Worm (Caenorhabditis elegans) whole organism, young adult: ENCODE data around the gene asp-3.

ENCODE experiments used
- B0019.2 ChIP-seq: fragments of 200-800 bp; sonication (Bioruptor generic); conservative IDR thresholded peaks from 2 replicates; pipeline ENCODE4 v1.3.6; 2022; ENCODE audit warnings: missing genetic modification reagents, missing genetic modification characterization, missing compliant biosample characterization
- B0035.1 ChIP-seq: sonication (generic microtip); optimal IDR thresholded peaks from 2 replicates; lab custom pipeline; 2016; ENCODE audit warnings: missing genetic modification characterization, mild to moderate bottlenecking, missing compliant biosample characterization, missing genotype, missing genetic modification reagents
- C06A6.2 ChIP-seq: fragments of 200-800 bp; sonication (Bioruptor generic); conservative IDR thresholded peaks from 2 replicates; pipeline ENCODE4 v1.3.6; 2022; ENCODE audit warnings: missing genetic modification characterization, missing compliant biosample characterization
- D2030.7 ChIP-seq: fragments of 200-800 bp; sonication (Bioruptor generic); IDR thresholded peaks from 2 replicates; pipeline ENCODE4 v1.3.6; 2022; ENCODE audit warnings: missing genetic modification reagents, missing genetic modification characterization, missing compliant biosample characterization
- F10E7.11 ChIP-seq: sonication (generic microtip); optimal IDR thresholded peaks from 2 replicates; lab custom pipeline; 2017; ENCODE audit warnings: mild to moderate bottlenecking, missing genetic modification characterization, moderate library complexity, missing compliant biosample characterization
- F22D6.2 ChIP-seq: sonication (generic microtip); optimal IDR thresholded peaks from 2 replicates; lab custom pipeline; 2016; ENCODE audit warnings: mild to moderate bottlenecking, missing genetic modification characterization, missing compliant biosample characterization
- F39B2.1 ChIP-seq: fragments of 200-800 bp; sonication (Bioruptor generic); IDR thresholded peaks from 2 replicates; pipeline ENCODE4 v1.3.6; 2022; ENCODE audit warnings: missing genetic modification reagents, missing genetic modification characterization, missing compliant biosample characterization
- K12H6.12 ChIP-seq: fragments of 200-800 bp; sonication (Bioruptor generic); optimal IDR thresholded peaks from 2 replicates; lab custom pipeline; 2018; ENCODE audit warnings: mild to moderate bottlenecking, missing genetic modification characterization, missing compliant biosample characterization
- T07F8.4 ChIP-seq: sonication (generic microtip); optimal IDR thresholded peaks from 2 replicates; lab custom pipeline; 2016; ENCODE audit warnings: mild to moderate bottlenecking, missing genetic modification characterization, moderate library complexity, missing compliant biosample characterization
- Y53F4B.3 ChIP-seq: fragments of 200-800 bp; sonication (Bioruptor generic); IDR thresholded peaks from 2 replicates; pipeline ENCODE4 v1.3.6; 2022; ENCODE audit warnings: missing genetic modification reagents, missing genetic modification characterization, missing compliant biosample characterization
- ama-1 ChIP-seq, 3 experiments: fragments of 150-350 bp in 1 of 3; sonication (generic microtip) in 2 of 3; optimal IDR thresholded peaks; 2 replicates each; lab custom pipeline; 2014 to 2018; ENCODE audit warnings: missing biosample characterization in 2 of 3, missing genetic modification characterization in 2 of 3, missing genetic modification reagents in 2 of 3
- attf-5 ChIP-seq: fragments of 200-800 bp; sonication (Bioruptor generic); optimal IDR thresholded peaks from 2 replicates; lab custom pipeline; 2018; ENCODE audit warnings: mild to moderate bottlenecking, missing genetic modification characterization, missing compliant biosample characterization
- bed-2 ChIP-seq: fragments of 200-800 bp; sonication (Bioruptor generic); IDR thresholded peaks from 2 replicates; pipeline ENCODE4 v1.3.6; 2022; ENCODE audit warnings: missing genetic modification reagents, missing genetic modification characterization, missing compliant biosample characterization
- ccch-3 ChIP-seq: fragments of 200-800 bp; sonication (Bioruptor generic); optimal IDR thresholded peaks from 2 replicates; lab custom pipeline; 2018; ENCODE audit warnings: mild to moderate bottlenecking, missing genetic modification characterization, missing compliant biosample characterization
- cebp-1 ChIP-seq, 2 experiments: fragments of 200-800 bp in 1 of 2; sonication (Bioruptor generic) in 1 of 2; sonication (generic microtip) in 1 of 2; IDR thresholded peaks in 1 of 2; optimal IDR thresholded peaks in 1 of 2; 2 replicates each; pipeline versions ENCODE4 v1.3.6 to Lab custom; 2017 to 2022; ENCODE audit warnings: missing compliant biosample characterization in 2 of 2, missing genetic modification characterization in 2 of 2, mild to moderate bottlenecking in 1 of 2, missing genetic modification reagents in 1 of 2, moderate library complexity in 1 of 2
- ceh-100 ChIP-seq: fragments of 200-800 bp; sonication (Bioruptor generic); IDR thresholded peaks from 2 replicates; pipeline ENCODE4 v1.3.6; 2022; ENCODE audit warnings: missing genetic modification reagents, missing genetic modification characterization, missing compliant biosample characterization
- ceh-27 ChIP-seq: fragments of 200-800 bp; sonication (Bioruptor generic); optimal IDR thresholded peaks from 2 replicates; lab custom pipeline; 2018; ENCODE audit warnings: mild to moderate bottlenecking, missing genetic modification characterization, moderate library complexity, missing compliant biosample characterization
- ceh-40 ChIP-seq: fragments of 200-800 bp; sonication (Bioruptor generic); IDR thresholded peaks from 2 replicates; pipeline ENCODE4 v1.3.6; 2022; ENCODE audit warnings: missing genetic modification characterization, missing compliant biosample characterization
- ceh-79 ChIP-seq: sonication (generic microtip); optimal IDR thresholded peaks from 2 replicates; lab custom pipeline; 2017; ENCODE audit warnings: mild to moderate bottlenecking, missing genetic modification characterization, missing compliant biosample characterization
- ceh-91 ChIP-seq: fragments of 200-800 bp; sonication (Bioruptor generic); IDR thresholded peaks from 2 replicates; pipeline ENCODE4 v1.3.6; 2022; ENCODE audit warnings: missing genetic modification reagents, missing genetic modification characterization, missing compliant biosample characterization
- ets-4 ChIP-seq: fragments of 200-800 bp; sonication (Bioruptor generic); optimal IDR thresholded peaks from 2 replicates; lab custom pipeline; 2018; ENCODE audit warnings: mild to moderate bottlenecking, missing genetic modification characterization, missing compliant biosample characterization
- gei-17 ChIP-seq: fragments of 200-800 bp; sonication (Bioruptor generic); optimal IDR thresholded peaks from 2 replicates; lab custom pipeline; 2018; ENCODE audit warnings: mild to moderate bottlenecking, missing genetic modification characterization, missing compliant biosample characterization
- hlh-26 ChIP-seq: fragments of 200-800 bp; sonication (Bioruptor generic); conservative IDR thresholded peaks from 2 replicates; pipeline ENCODE4 v1.3.6; 2022; ENCODE audit warnings: missing genetic modification reagents, missing genetic modification characterization, missing compliant biosample characterization
- hmg-20 ChIP-seq: fragments of 200-800 bp; sonication (Bioruptor generic); IDR thresholded peaks from 2 replicates; pipeline ENCODE4 v1.3.6; 2022; ENCODE audit warnings: missing genetic modification reagents, missing genetic modification characterization, missing compliant biosample characterization
- hrde-1 ChIP-seq: sonication (generic microtip); optimal IDR thresholded peaks from 2 replicates; lab custom pipeline; 2016; ENCODE audit warnings: missing genetic modification characterization, mild to moderate bottlenecking, missing compliant biosample characterization, moderate library complexity, missing genotype, missing genetic modification reagents, borderline replicate concordance
- lag-1 ChIP-seq: fragments of 200-800 bp; sonication (Bioruptor generic); IDR thresholded peaks from 2 replicates; pipeline ENCODE4 v1.3.6; 2022; ENCODE audit warnings: missing genetic modification reagents, missing genetic modification characterization, missing compliant biosample characterization
- let-526 ChIP-seq: fragments of 200-800 bp; sonication (Bioruptor generic); IDR thresholded peaks from 2 replicates; pipeline ENCODE4 v1.3.6; 2022; ENCODE audit warnings: missing genetic modification reagents, missing genetic modification characterization, missing compliant biosample characterization
- let-607 ChIP-seq, 2 experiments: fragments of 200-800 bp in 1 of 2; sonication (Bioruptor generic) in 1 of 2; sonication (generic microtip) in 1 of 2; optimal IDR thresholded peaks; 2 replicates each; lab custom pipeline; 2016 to 2018; ENCODE audit warnings: mild to moderate bottlenecking in 2 of 2, missing compliant biosample characterization in 2 of 2, missing genetic modification characterization in 2 of 2, moderate library complexity in 2 of 2, missing genotype in 1 of 2
- lin-35 ChIP-seq, 3 experiments: fragments of 150-350 bp in 2 of 3; sonication (generic microtip) in 1 of 3; optimal IDR thresholded peaks; 2 replicates each; lab custom pipeline; 2014 to 2018; ENCODE audit warnings: missing biosample characterization in 3 of 3, missing genetic modification characterization in 3 of 3, missing genetic modification reagents in 3 of 3
- lin-40 ChIP-seq: sonication (generic microtip); optimal IDR thresholded peaks from 2 replicates; lab custom pipeline; 2016; ENCODE audit warnings: missing genetic modification characterization, mild to moderate bottlenecking, missing compliant biosample characterization, missing genotype, missing genetic modification reagents
- lir-1 ChIP-seq: fragments of 200-800 bp; sonication (Bioruptor generic); conservative IDR thresholded peaks from 2 replicates; pipeline ENCODE4 v1.3.6; 2022; ENCODE audit warnings: missing genetic modification reagents, missing genetic modification characterization, missing compliant biosample characterization
- lsl-1 ChIP-seq: fragments of 200-800 bp; sonication (Bioruptor generic); optimal IDR thresholded peaks from 2 replicates; lab custom pipeline; 2018; ENCODE audit warnings: mild to moderate bottlenecking, missing genetic modification characterization, moderate library complexity, missing compliant biosample characterization
- madf-10 ChIP-seq: sonication (generic microtip); optimal IDR thresholded peaks from 2 replicates; lab custom pipeline; 2016; ENCODE audit warnings: mild to moderate bottlenecking, missing genetic modification characterization, missing compliant biosample characterization
- mes-4 ChIP-seq: sonication (generic microtip); optimal IDR thresholded peaks from 2 replicates; lab custom pipeline; 2016; ENCODE audit warnings: missing genotype, missing genetic modification characterization, missing compliant biosample characterization
- nfya-1 ChIP-seq: sonication (generic microtip); optimal IDR thresholded peaks from 2 replicates; lab custom pipeline; 2017; ENCODE audit warnings: antibody characterized with exemption, missing compliant biosample characterization, missing genetic modification characterization, borderline replicate concordance; ENCODE audit not compliant: insufficient read depth
- pha-4 ChIP-seq: fragments of 150-350 bp; sonication (generic microtip); optimal IDR thresholded peaks from 2 replicates; lab custom pipeline; 2014; ENCODE audit warnings: missing biosample characterization, missing genetic modification reagents, missing genetic modification characterization
- rpc-1 ChIP-seq, 2 experiments: fragments of 150-350 bp in 1 of 2; sonication (generic microtip) in 1 of 2; optimal IDR thresholded peaks; 2 replicates each; lab custom pipeline; 2014 to 2018; ENCODE audit warnings: missing biosample characterization in 1 of 2, missing genetic modification characterization in 1 of 2, missing genetic modification reagents in 1 of 2, missing genotype in 1 of 2
- snpc-1.1 ChIP-seq: sonication (generic microtip); optimal IDR thresholded peaks from 2 replicates; lab custom pipeline; 2017; ENCODE audit warnings: missing genetic modification characterization, mild to moderate bottlenecking, missing compliant biosample characterization, antibody characterized with exemption, moderate library complexity, missing genotype, missing genetic modification reagents; ENCODE audit not compliant: insufficient read depth
- snpc-1.3 ChIP-seq: sonication (generic microtip); optimal IDR thresholded peaks from 2 replicates; lab custom pipeline; 2017; ENCODE audit warnings: missing genetic modification characterization, mild to moderate bottlenecking, missing compliant biosample characterization, antibody characterized with exemption, moderate library complexity, missing genotype, missing genetic modification reagents; ENCODE audit not compliant: insufficient read depth
- unc-62 ChIP-seq: fragments of 150-350 bp; optimal IDR thresholded peaks from 2 replicates; lab custom pipeline; 2014; ENCODE audit warnings: missing biosample characterization, missing genetic modification reagents, missing genetic modification characterization
- xnd-1 ChIP-seq: sonication (generic microtip); optimal IDR thresholded peaks from 2 replicates; lab custom pipeline; 2016; ENCODE audit warnings: missing genotype, missing genetic modification reagents, missing genetic modification characterization, missing compliant biosample characterization
- zfh-2 ChIP-seq: fragments of 200-800 bp; sonication (Bioruptor generic); conservative IDR thresholded peaks from 2 replicates; pipeline ENCODE4 v1.3.6; 2022; ENCODE audit warnings: missing genetic modification reagents, missing genetic modification characterization, missing compliant biosample characterization
- zim-3 ChIP-seq: sonication (generic microtip); optimal IDR thresholded peaks from 2 replicates; lab custom pipeline; 2017; ENCODE audit warnings: mild to moderate bottlenecking, missing genetic modification characterization, moderate library complexity, missing compliant biosample characterization
- ztf-18 ChIP-seq: sonication (generic microtip); optimal IDR thresholded peaks from 2 replicates; lab custom pipeline; 2016; ENCODE audit warnings: missing genotype, mild to moderate bottlenecking, missing genetic modification characterization, missing compliant biosample characterization
- ztf-28 ChIP-seq: fragments of 200-800 bp; sonication (Bioruptor generic); IDR thresholded peaks from 2 replicates; pipeline ENCODE4 v1.3.6; 2022; ENCODE audit warnings: missing genetic modification reagents, missing genetic modification characterization, missing compliant biosample characterization
- ztf-6 ChIP-seq: fragments of 200-800 bp; sonication (Bioruptor generic); IDR thresholded peaks from 2 replicates; pipeline ENCODE4 v1.3.6; 2022; ENCODE audit warnings: missing genetic modification reagents, missing genetic modification characterization, missing compliant biosample characterization

asp-3 gene

DNA sequence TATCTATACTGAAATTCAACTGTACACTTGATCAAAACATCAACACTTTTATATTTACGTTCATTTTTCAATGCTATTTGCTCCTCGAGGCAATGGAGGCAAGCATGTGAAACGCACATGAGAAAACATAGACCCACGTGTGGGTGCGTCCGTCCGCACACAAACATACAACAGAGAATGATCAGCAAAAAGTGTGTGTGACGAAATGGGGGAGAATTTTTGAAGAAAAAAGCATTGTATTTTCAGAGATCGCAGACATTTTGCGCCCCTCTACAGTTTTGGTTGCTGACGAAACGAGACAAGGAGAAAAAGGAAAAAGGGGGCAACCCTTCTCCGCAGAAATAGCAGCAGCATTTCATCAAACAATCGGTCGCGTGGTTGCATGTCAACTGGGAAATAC lies 40.7 kb upstream of the asp-3 start (continued):
- TF ChIP-seq ama-1 (optimal IDR thresholded peaks at IDR 0.05; lab: Kevin White, UChicago): no peak
- TF ChIP-seq ama-1 (GFP tag; optimal IDR thresholded peaks at IDR 0.05; lab: Kevin White, UChicago): no peak
- TF ChIP-seq ceh-27 (GFP tag; lab: Kevin White, UChicago): peak; percentile 80
- TF ChIP-seq hrde-1 (tag; lab: Kevin White, UChicago): no peak
- TF ChIP-seq ceh-91: no peak
- no peak for TF ChIP-seq D2030.7
- TF ChIP-seq gei-17 (GFP tag; lab: Kevin White, UChicago): peak; percentile 62
- no peak for TF ChIP-seq ztf-6 (GFP tag; lab: Robert Waterston, UW)
- no peak for TF ChIP-seq xnd-1 (tag; lab: Kevin White, UChicago)
- TF ChIP-seq lir-1 (GFP tag; lab: Robert Waterston, UW): no peak
- TF ChIP-seq ceh-100 (GFP tag; lab: Robert Waterston, UW): no peak
- peak; percentile 83 for TF ChIP-seq zfh-2 (GFP tag; lab: Robert Waterston, UW)
- TF ChIP-seq F39B2.1 (GFP tag; lab: Robert Waterston, UW): no peak
- TF ChIP-seq unc-62 (GFP tag; lab: Kevin White, UChicago): no peak
- peak; percentile 74 for TF ChIP-seq madf-10 (tag; lab: Kevin White, UChicago)
- no peak for TF ChIP-seq zim-3 (tag; lab: Kevin White, UChicago)
- peak; percentile 78 for TF ChIP-seq F22D6.2
- no peak for TF ChIP-seq B0019.2 (GFP tag; lab: Robert Waterston, UW)
- TF ChIP-seq rpc-1 (optimal IDR thresholded peaks at IDR 0.05; lab: Kevin White, UChicago): no peak
- TF ChIP-seq rpc-1 (tag; optimal IDR thresholded peaks at IDR 0.05; lab: Kevin White, UChicago): no peak
- peak; percentile 77; the same call in 1 of the 2 replicates for TF ChIP-seq let-526 (GFP tag; lab: Robert Waterston, UW)
- no peak for TF ChIP-seq T07F8.4 (tag; lab: Kevin White, UChicago)
- peak; percentile 86 for TF ChIP-seq K12H6.12 (tag; lab: Kevin White, UChicago)
- no peak for TF ChIP-seq let-607 (tag; optimal IDR thresholded peaks at IDR 0.05; lab: Kevin White, UChicago)
- TF ChIP-seq lag-1 (GFP tag; lab: Robert Waterston, UW): no peak
- peak; percentile 97 for TF ChIP-seq pha-4 (tag; lab: Kevin White, UChicago)
- TF ChIP-seq ceh-40: no peak
- peak; percentile 52 for TF ChIP-seq attf-5 (GFP tag; lab: Kevin White, UChicago)
- peak; percentile 83 for TF ChIP-seq C06A6.2 (GFP tag; lab: Robert Waterston, UW)
- TF ChIP-seq hmg-20 (GFP tag; lab: Robert Waterston, UW): no peak
- TF ChIP-seq ceh-79 (tag; lab: Kevin White, UChicago): no peak
- TF ChIP-seq bed-2 (GFP tag; lab: Robert Waterston, UW): no peak
- no peak for TF ChIP-seq snpc-1.1 (tag; lab: Kevin White, UChicago)
- TF ChIP-seq lsl-1 (GFP tag; lab: Kevin White, UChicago): no peak
- peak in 1 of 3 experiments; percentile 48 for TF ChIP-seq lin-35 (GFP tag; optimal IDR thresholded peaks at IDR 0.05; lab: Kevin White, UChicago)
- TF ChIP-seq Y53F4B.3 (GFP tag; lab: Robert Waterston, UW): no peak
- TF ChIP-seq ztf-28: no peak
- TF ChIP-seq snpc-1.3 (tag; lab: Kevin White, UChicago): no peak
- TF ChIP-seq lin-40 (tag; lab: Kevin White, UChicago): peak; percentile 87
- TF ChIP-seq nfya-1 (tag; lab: Kevin White, UChicago): no peak
- no peak for TF ChIP-seq ets-4
- TF ChIP-seq B0035.1 (tag; lab: Kevin White, UChicago): no peak
- peak; percentile 89 for TF ChIP-seq cebp-1 (GFP tag; IDR thresholded peaks at IDR 0.05; lab: Robert Waterston, UW)
- TF ChIP-seq cebp-1 (tag; optimal IDR thresholded peaks at IDR 0.05; lab: Kevin White, UChicago): peak; percentile 96
- TF ChIP-seq hlh-26 (GFP tag; lab: Robert Waterston, UW): no peak
- TF ChIP-seq ztf-18 (tag; lab: Kevin White, UChicago): no peak
- TF ChIP-seq mes-4 (tag; lab: Kevin White, UChicago): no peak
- TF ChIP-seq ccch-3 (GFP tag; lab: Kevin White, UChicago): no peak
- TF ChIP-seq F10E7.11 (tag; lab: Kevin White, UChicago): no peak
